Worm (Caenorhabditis elegans) whole organism, midembryonic: ENCODE results near the gene srz-10.

Experiments
- T22C8.4 ChIP-seq: fragments of 200-800 bp; sonication (Bioruptor generic); IDR thresholded peaks from 2 replicates; pipeline ENCODE4 v1.3.6; 2022; ENCODE audit warnings: missing genetic modification characterization, missing compliant biosample characterization
- cog-1 ChIP-seq: sonication (generic microtip); optimal IDR thresholded peaks from 2 replicates; lab custom pipeline; 2016; ENCODE audit warnings: missing genetic modification characterization, missing compliant biosample characterization
- flt-1 ChIP-seq: fragments of 200-800 bp; sonication (Bioruptor generic); IDR thresholded peaks from 2 replicates; pipeline ENCODE4 v1.3.6; 2022; ENCODE audit warnings: missing genetic modification characterization, missing compliant biosample characterization
- klf-2 ChIP-seq: fragments of 200-800 bp; sonication (Bioruptor generic); conservative IDR thresholded peaks from 2 replicates; pipeline ENCODE4 v1.3.6; 2022; ENCODE audit warnings: missing genetic modification reagents, missing genetic modification characterization, missing compliant biosample characterization
- med-1 ChIP-seq: sonication (generic microtip); optimal IDR thresholded peaks from 2 replicates; lab custom pipeline; 2017; ENCODE audit warnings: missing genetic modification characterization, mild to moderate bottlenecking, missing compliant biosample characterization, antibody characterized with exemption, missing genetic modification reagents; ENCODE audit not compliant: insufficient read depth
- ref-1 ChIP-seq: fragments of 200-800 bp; sonication (Bioruptor generic); conservative IDR thresholded peaks from 2 replicates; pipeline ENCODE4 v1.3.6; 2022; ENCODE audit warnings: missing genetic modification reagents, missing genetic modification characterization, missing compliant biosample characterization
- tab-1 ChIP-seq: fragments of 200-800 bp; sonication (Bioruptor generic); IDR thresholded peaks from 2 replicates; pipeline ENCODE4 v1.3.6; 2022; ENCODE audit warnings: missing genetic modification characterization, missing compliant biosample characterization
- ztf-23 ChIP-seq: fragments of 200-800 bp; sonication (Bioruptor generic); IDR thresholded peaks from 2 replicates; pipeline ENCODE4 v1.3.6; 2022; ENCODE audit warnings: missing genetic modification reagents, missing genetic modification characterization, missing compliant biosample characterization
- ztf-29 ChIP-seq: fragments of 200-800 bp; sonication (Bioruptor generic); IDR thresholded peaks from 2 replicates; pipeline ENCODE4 v1.3.6; 2022; ENCODE audit warnings: missing genetic modification reagents, missing genetic modification characterization, missing compliant biosample characterization

srz-10 gene

DNA sequence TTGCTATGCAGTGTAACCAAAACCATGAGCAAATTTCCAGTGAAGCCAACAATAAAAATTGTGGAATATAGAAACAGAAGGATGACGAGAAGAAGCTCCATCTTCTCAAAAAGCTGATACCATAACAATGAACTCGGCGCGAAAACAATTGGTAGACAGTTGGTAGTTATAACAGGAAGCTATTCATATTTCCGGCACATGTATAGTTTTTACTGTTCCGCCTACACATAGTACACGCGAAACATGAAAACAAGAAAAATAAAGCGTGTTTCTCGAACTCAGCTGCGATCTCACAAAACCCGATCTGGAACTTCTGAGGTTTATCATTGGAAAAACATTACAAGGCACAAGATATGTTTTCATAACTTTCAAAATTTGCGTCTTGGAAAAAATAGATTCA is 49.8 kb downstream of the srz-10 start, which contains the start of gene srsx-37:
Gene srsx-37 (minus strand): TSS at position 101 of the 400 bp plus-strand sequence.
- no peak for TF ChIP-seq flt-1 (GFP tag; lab: Robert Waterston, UW)
- TF ChIP-seq ztf-23 = no peak
- no peak for TF ChIP-seq cog-1 (tag; lab: Kevin White, UChicago)
- no peak for TF ChIP-seq tab-1 (GFP tag; lab: Robert Waterston, UW)
- no peak for TF ChIP-seq ztf-29 (GFP tag; lab: Robert Waterston, UW)
- no peak for TF ChIP-seq klf-2 (GFP tag; lab: Robert Waterston, UW)
- TF ChIP-seq T22C8.4 = no peak
- TF ChIP-seq ref-1 (GFP tag; lab: Robert Waterston, UW) = no peak
- no peak for TF ChIP-seq med-1 (GFP tag; lab: Kevin White, UChicago)
